Worm (Caenorhabditis elegans) whole organism, L4 larva: Measurements from ENCODE around the gene cwn-2.
"Not testable (repeated sequence)": the region's sequence is repeated elsewhere in the genome, so short reads cannot be mapped to it uniquely, and the experiment has no call there.

Source experiments
- F26F4.8 ChIP-seq: fragments of 200-800 bp; sonication (Bioruptor generic); conservative IDR thresholded peaks from 2 replicates; pipeline ENCODE4 v1.3.6; 2022; ENCODE audit warnings: missing genetic modification characterization, missing compliant biosample characterization
- R02D3.7 ChIP-seq: fragments of 150-350 bp; sonication (generic microtip); optimal IDR thresholded peaks from 3 replicates; lab custom pipeline; 2014; ENCODE audit warnings: missing biosample characterization, missing genetic modification characterization
- ZK546.5 ChIP-seq, 2 experiments: sonication (generic microtip); optimal IDR thresholded peaks; 2 replicates each; lab custom pipeline; 2017; ENCODE audit warnings: missing biosample characterization in 2 of 2, missing genetic modification characterization in 2 of 2
- aha-1 ChIP-seq: fragments of 150-350 bp; peaks from one replicate; lab custom pipeline; 2014; ENCODE audit warnings: missing biosample characterization, missing genetic modification characterization
- ama-1 ChIP-seq: fragments of 150-350 bp; optimal IDR thresholded peaks from 2 replicates; lab custom pipeline; 2014; ENCODE audit warnings: inconsistent platforms, mixed read lengths
- attf-4 ChIP-seq: sonication (generic microtip); optimal IDR thresholded peaks from 3 replicates; lab custom pipeline; 2017; ENCODE audit warnings: missing biosample characterization, missing genetic modification characterization
- ceh-20 ChIP-seq: fragments of 200-800 bp; sonication (Bioruptor generic); IDR thresholded peaks from 2 replicates; pipeline ENCODE4 v1.3.6; 2022; ENCODE audit warnings: missing genetic modification reagents, missing genetic modification characterization, missing compliant biosample characterization
- ceh-32 ChIP-seq: sonication (generic microtip); optimal IDR thresholded peaks from 2 replicates; lab custom pipeline; 2016; ENCODE audit warnings: mild to moderate bottlenecking, missing genetic modification characterization, missing compliant biosample characterization; ENCODE audit not compliant: poor library complexity
- ceh-82 ChIP-seq: sonication (generic microtip); optimal IDR thresholded peaks from 2 replicates; lab custom pipeline; 2017; ENCODE audit warnings: missing biosample characterization, missing genetic modification characterization
- cey-2 ChIP-seq: sonication (generic microtip); optimal IDR thresholded peaks from 3 replicates; lab custom pipeline; 2017; ENCODE audit warnings: missing genetic modification characterization, mild to moderate bottlenecking, missing compliant biosample characterization, antibody characterized with exemption, borderline replicate concordance; ENCODE audit not compliant: insufficient read depth
- ctbp-1 ChIP-seq: fragments of 200-800 bp; sonication (Bioruptor generic); IDR thresholded peaks from 2 replicates; pipeline ENCODE4 v1.3.6; 2022; ENCODE audit warnings: missing genetic modification reagents, missing genetic modification characterization, missing compliant biosample characterization
- daf-8 ChIP-seq: fragments of 200-800 bp; sonication (Bioruptor generic); IDR thresholded peaks from 2 replicates; pipeline ENCODE4 v1.3.6; 2022; ENCODE audit warnings: missing genetic modification characterization, missing compliant biosample characterization
- dmd-8 ChIP-seq: fragments of 200-800 bp; sonication (Bioruptor generic); IDR thresholded peaks from 2 replicates; pipeline ENCODE4 v1.3.6; 2022; ENCODE audit warnings: missing genetic modification characterization, missing compliant biosample characterization
- egl-27 ChIP-seq: sonication (generic microtip); optimal IDR thresholded peaks from 3 replicates; lab custom pipeline; 2017; ENCODE audit warnings: missing biosample characterization, missing genetic modification reagents, missing genetic modification characterization
- egl-43 ChIP-seq: fragments of 200-800 bp; sonication (Bioruptor generic); IDR thresholded peaks from 2 replicates; pipeline ENCODE4 v1.3.6; 2022; ENCODE audit warnings: missing genetic modification reagents, missing genetic modification characterization, missing compliant biosample characterization
- hlh-11 ChIP-seq: fragments of 200-800 bp; sonication (Bioruptor generic); optimal IDR thresholded peaks from 2 replicates; lab custom pipeline; 2018; ENCODE audit warnings: mild to moderate bottlenecking, missing genetic modification characterization, missing compliant biosample characterization
- hlh-30 ChIP-seq: sonication (generic microtip); optimal IDR thresholded peaks from 2 replicates; lab custom pipeline; 2017; ENCODE audit warnings: antibody characterized with exemption, mild to moderate bottlenecking, missing genetic modification characterization, missing compliant biosample characterization; ENCODE audit not compliant: insufficient read depth
- hmg-1.1 ChIP-seq: fragments of 200-800 bp; sonication (Bioruptor generic); IDR thresholded peaks from 2 replicates; pipeline ENCODE4 v1.3.6; 2022; ENCODE audit warnings: missing genetic modification reagents, missing genetic modification characterization, missing compliant biosample characterization
- jun-1 ChIP-seq: fragments of 150-350 bp; optimal IDR thresholded peaks from 2 replicates; lab custom pipeline; 2014; ENCODE audit warnings: missing biosample characterization, missing genetic modification reagents, missing genetic modification characterization
- lim-7 ChIP-seq: fragments of 200-800 bp; sonication (Bioruptor generic); IDR thresholded peaks from 2 replicates; pipeline ENCODE4 v1.3.6; 2022; ENCODE audit warnings: missing genetic modification characterization, missing compliant biosample characterization
- lin-1 ChIP-seq: fragments of 200-800 bp; sonication (Bioruptor generic); IDR thresholded peaks from 2 replicates; pipeline ENCODE4 v1.3.6; 2022; ENCODE audit warnings: missing genetic modification reagents, missing genetic modification characterization, missing compliant biosample characterization
- lin-13 ChIP-seq: fragments of 150-350 bp; optimal IDR thresholded peaks from 2 replicates; lab custom pipeline; 2014; ENCODE audit warnings: missing biosample characterization, missing genetic modification reagents, missing genetic modification characterization
- lin-15B ChIP-seq: fragments of 150-350 bp; sonication (generic microtip); optimal IDR thresholded peaks from 3 replicates; lab custom pipeline; 2014; ENCODE audit warnings: missing biosample characterization, missing genetic modification characterization
- lir-3 ChIP-seq: sonication (generic microtip); optimal IDR thresholded peaks from 2 replicates; lab custom pipeline; 2016; ENCODE audit warnings: mild to moderate bottlenecking, missing genetic modification characterization, missing compliant biosample characterization
- lsy-2 ChIP-seq, 2 experiments: fragments of 150-350 bp in 1 of 2; sonication (generic microtip) in 1 of 2; optimal IDR thresholded peaks; 2 replicates each; lab custom pipeline; 2014 to 2017; ENCODE audit warnings: missing biosample characterization in 2 of 2, missing genetic modification characterization in 2 of 2
- madf-9 ChIP-seq: fragments of 200-800 bp; sonication (Bioruptor generic); conservative IDR thresholded peaks from 2 replicates; pipeline ENCODE4 v1.3.6; 2022; ENCODE audit warnings: missing genetic modification reagents, missing genetic modification characterization, missing compliant biosample characterization
- mep-1 ChIP-seq: fragments of 150-350 bp; sonication (generic microtip); optimal IDR thresholded peaks from 3 replicates; lab custom pipeline; 2014; ENCODE audit warnings: missing biosample characterization, missing genetic modification characterization
- mxl-3 ChIP-seq: fragments of 200-800 bp; sonication (Bioruptor generic); optimal IDR thresholded peaks from 2 replicates; lab custom pipeline; 2018; ENCODE audit warnings: mild to moderate bottlenecking, missing genetic modification characterization, missing compliant biosample characterization
- nhr-10 ChIP-seq: fragments of 150-350 bp; optimal IDR thresholded peaks from 2 replicates; lab custom pipeline; 2014; ENCODE audit warnings: missing biosample characterization, missing genetic modification characterization
- nhr-11 ChIP-seq: fragments of 150-350 bp; optimal IDR thresholded peaks from 2 replicates; lab custom pipeline; 2014; ENCODE audit warnings: missing biosample characterization, missing genetic modification characterization
- nhr-111 ChIP-seq: fragments of 200-800 bp; sonication (Bioruptor generic); optimal IDR thresholded peaks from 2 replicates; lab custom pipeline; 2018; ENCODE audit warnings: mild to moderate bottlenecking, missing genetic modification characterization, missing compliant biosample characterization
- nhr-28 ChIP-seq: fragments of 150-350 bp; optimal IDR thresholded peaks from 2 replicates; lab custom pipeline; 2014; ENCODE audit warnings: missing biosample characterization, missing genetic modification characterization
- nhr-76 ChIP-seq: fragments of 150-350 bp; optimal IDR thresholded peaks from 2 replicates; lab custom pipeline; 2014; ENCODE audit warnings: missing biosample characterization, missing genetic modification characterization
- pha-4 ChIP-seq, 2 experiments: fragments of 150-350 bp in 1 of 2; fragments of 200-800 bp in 1 of 2; sonication (Bioruptor generic) in 1 of 2; IDR thresholded peaks in 1 of 2; optimal IDR thresholded peaks in 1 of 2; 2 replicates each; pipeline versions ENCODE4 v1.3.6 to Lab custom; 2014 to 2022; ENCODE audit warnings: missing genetic modification characterization in 2 of 2, missing genetic modification reagents in 2 of 2, missing biosample characterization in 1 of 2, missing compliant biosample characterization in 1 of 2
- php-3 ChIP-seq: fragments of 200-800 bp; sonication (Bioruptor generic); IDR thresholded peaks from 2 replicates; pipeline ENCODE4 v1.3.6; 2022; ENCODE audit warnings: missing genetic modification reagents, missing genetic modification characterization, missing compliant biosample characterization
- saeg-2 ChIP-seq: fragments of 200-800 bp; sonication (Bioruptor generic); IDR thresholded peaks from 2 replicates; pipeline ENCODE4 v1.3.6; 2022; ENCODE audit warnings: missing genetic modification reagents, missing genetic modification characterization, missing compliant biosample characterization
- sdz-12 ChIP-seq: fragments of 200-800 bp; sonication (Bioruptor generic); optimal IDR thresholded peaks from 2 replicates; lab custom pipeline; 2018; ENCODE audit warnings: mild to moderate bottlenecking, missing genetic modification characterization, missing compliant biosample characterization
- set-16 ChIP-seq: fragments of 200-800 bp; sonication (Bioruptor generic); IDR thresholded peaks from 2 replicates; pipeline ENCODE4 v1.3.6; 2022; ENCODE audit warnings: missing genetic modification reagents, missing genetic modification characterization, missing compliant biosample characterization
- skn-1 ChIP-seq: fragments of 150-350 bp; optimal IDR thresholded peaks from 2 replicates; lab custom pipeline; 2014; ENCODE audit warnings: missing biosample characterization, missing genetic modification characterization
- snpc-4 ChIP-seq: fragments of 150-350 bp; optimal IDR thresholded peaks from 2 replicates; lab custom pipeline; 2014; ENCODE audit warnings: missing biosample characterization, missing genetic modification characterization
- tag-97 ChIP-seq: fragments of 200-800 bp; sonication (Bioruptor generic); IDR thresholded peaks from 2 replicates; pipeline ENCODE4 v1.3.6; 2022; ENCODE audit warnings: missing genetic modification characterization, missing compliant biosample characterization
- unc-130 ChIP-seq: sonication (generic microtip); optimal IDR thresholded peaks from 2 replicates; lab custom pipeline; 2016; ENCODE audit warnings: missing genetic modification reagents, missing genetic modification characterization, missing compliant biosample characterization
- unc-39 ChIP-seq: sonication (generic microtip); optimal IDR thresholded peaks from 2 replicates; lab custom pipeline; 2017; ENCODE audit warnings: missing biosample characterization, missing genetic modification characterization
- zip-11 ChIP-seq: fragments of 200-800 bp; sonication (Bioruptor generic); IDR thresholded peaks from 2 replicates; pipeline ENCODE4 v1.3.6; 2022; ENCODE audit warnings: missing genetic modification characterization, missing compliant biosample characterization

Gene cwn-2

DNA sequence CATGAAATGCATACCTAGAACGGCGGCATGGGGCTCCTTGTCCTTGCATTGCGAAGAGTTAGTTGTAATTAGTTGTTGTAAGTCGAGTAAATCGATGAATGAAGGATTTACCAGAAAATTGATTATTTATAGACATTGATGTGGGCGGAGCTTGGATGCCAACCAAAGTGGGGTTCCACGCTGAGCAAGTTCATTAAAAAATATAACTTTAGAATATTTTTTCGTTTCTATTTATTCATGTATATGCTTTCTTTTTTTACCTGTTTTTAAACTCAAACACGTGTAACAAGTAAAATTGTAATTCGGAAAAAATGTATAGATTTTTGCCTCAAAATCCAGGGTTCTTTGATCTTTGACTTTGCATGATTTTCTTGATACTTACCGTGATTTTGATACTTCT, 40.0 kb upstream of the cwn-2 start, which contains the start of gene gipc-2:
TSS of gene gipc-2 (minus strand) at position 101 of the 400 bp plus-strand sequence.
- no peak for TF ChIP-seq lim-7 (GFP tag; lab: Robert Waterston, UW)
- no peak for TF ChIP-seq unc-130 (GFP tag; lab: Kevin White, UChicago)
- no peak for TF ChIP-seq egl-43
- no peak for TF ChIP-seq hlh-11 (tag; lab: Kevin White, UChicago)
- TF ChIP-seq unc-39 = no peak
- TF ChIP-seq nhr-11 (tag; lab: Kevin White, UChicago) = no peak
- TF ChIP-seq R02D3.7 (tag; lab: Kevin White, UChicago) = no peak
- no peak for TF ChIP-seq ZK546.5 (tag; optimal IDR thresholded peaks at IDR 0.05; lab: Kevin White, UChicago)
- no peak for TF ChIP-seq ama-1 (lab: Kevin White, UChicago)
- no peak for TF ChIP-seq nhr-10
- no peak for TF ChIP-seq lsy-2 (tag; optimal IDR thresholded peaks at IDR 0.05; lab: Kevin White, UChicago)
- no peak for TF ChIP-seq ceh-82

DNA sequence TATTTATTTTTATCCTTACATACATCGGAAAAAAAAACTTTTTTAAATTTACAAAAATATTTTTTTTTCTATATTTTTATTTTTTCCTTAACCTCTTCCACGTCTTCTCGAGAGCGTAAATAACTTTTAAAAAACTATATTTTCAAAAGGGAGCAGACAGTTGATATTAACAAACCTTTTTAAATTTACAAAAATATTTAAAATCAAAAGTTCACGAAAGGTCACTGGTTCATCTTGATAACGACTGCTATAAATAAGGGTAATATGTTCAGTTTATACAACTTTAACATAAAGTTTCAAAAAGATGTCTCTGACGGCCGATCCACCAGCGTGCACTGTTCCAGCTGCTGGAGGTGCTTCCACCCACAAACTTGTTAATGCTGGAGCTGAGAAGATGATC, 38.8 kb upstream of the cwn-2 start, which contains the start of the genes F44D12.16 and msd-2:
TSS of gene F44D12.16 (plus strand) at position 301 of the 400 bp plus-strand sequence.
TSS of gene msd-2 (plus strand) at position 305 of the 400 bp plus-strand sequence.
- not testable (repeated sequence) for TF ChIP-seq set-16 (GFP tag; lab: Robert Waterston, UW); hlh-30 (tag; lab: Kevin White, UChicago); lin-13 (GFP tag; lab: Kevin White, UChicago)

DNA sequence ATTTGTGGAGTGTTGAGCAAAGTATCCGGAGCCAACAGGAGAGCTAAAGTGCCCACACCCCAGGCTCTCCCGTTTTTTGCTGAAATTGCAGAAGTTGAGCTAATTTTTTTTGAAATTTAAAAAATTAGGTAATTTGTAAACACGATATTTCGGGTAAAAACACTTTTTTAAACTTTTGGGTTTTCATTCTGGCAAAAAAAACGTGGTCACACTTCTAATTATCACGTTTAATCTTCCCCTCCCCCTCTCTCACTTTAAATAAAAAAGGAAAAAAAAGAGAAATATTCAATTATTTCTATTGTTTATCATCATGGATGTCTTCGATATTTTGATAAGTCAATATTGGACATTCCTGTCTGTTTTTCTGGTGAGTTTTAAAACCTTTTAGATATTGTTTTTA, 34.6 kb upstream of the cwn-2 start, which contains the start of gene F44D12.6:
TSS of gene F44D12.6 (plus strand) at position 301 of the 400 bp plus-strand sequence.
- TF ChIP-seq daf-8 (GFP tag; lab: Robert Waterston, UW) (no peak), lir-3 (tag; lab: Kevin White, UChicago) (no peak), attf-4 (tag; lab: Kevin White, UChicago) (no peak), set-16 (GFP tag; lab: Robert Waterston, UW) (no peak), saeg-2 (GFP tag; lab: Robert Waterston, UW) (no peak), nhr-28 (tag; lab: Kevin White, UChicago) (no peak), hmg-1.1 (GFP tag; lab: Robert Waterston, UW) (no peak), ceh-32 (tag; lab: Kevin White, UChicago) (no peak), sdz-12 (GFP tag; lab: Kevin White, UChicago) (no peak), mxl-3 (GFP tag; lab: Kevin White, UChicago) (no peak), pha-4 (GFP tag; IDR thresholded peaks at IDR 0.05; lab: Robert Waterston, UW) (no peak), pha-4 (tag; optimal IDR thresholded peaks at IDR 0.05; lab: Kevin White, UChicago) (no peak)

DNA sequence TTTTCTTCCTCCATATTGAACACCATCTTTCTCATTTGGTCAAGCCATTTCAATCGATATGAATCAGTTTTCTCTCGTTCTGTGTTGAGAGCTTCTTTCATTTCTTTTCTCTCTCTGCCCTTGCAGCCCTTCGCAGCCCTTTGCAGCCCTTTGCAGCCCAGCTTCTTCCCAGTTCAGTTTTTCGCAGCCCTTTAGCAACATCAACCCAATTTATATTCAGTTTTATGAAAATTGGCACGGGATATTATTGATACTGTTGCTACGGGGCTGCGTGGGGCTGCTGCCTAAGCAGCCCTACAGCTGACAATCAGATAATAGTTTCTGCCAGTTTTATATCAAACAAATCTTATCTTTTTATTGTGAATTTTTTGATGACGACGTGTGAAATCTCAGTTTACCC, 30.6 kb upstream of the cwn-2 start, which contains the start of gene F44D12.10:
TSS of gene F44D12.10 (minus strand) at position 101 of the 400 bp plus-strand sequence.
- TF ChIP-seq cey-2 (tag; lab: Kevin White, UChicago) = no peak
- no peak for TF ChIP-seq R02D3.7 (tag; lab: Kevin White, UChicago)
- TF ChIP-seq snpc-4 (tag; lab: Kevin White, UChicago) = no peak

DNA sequence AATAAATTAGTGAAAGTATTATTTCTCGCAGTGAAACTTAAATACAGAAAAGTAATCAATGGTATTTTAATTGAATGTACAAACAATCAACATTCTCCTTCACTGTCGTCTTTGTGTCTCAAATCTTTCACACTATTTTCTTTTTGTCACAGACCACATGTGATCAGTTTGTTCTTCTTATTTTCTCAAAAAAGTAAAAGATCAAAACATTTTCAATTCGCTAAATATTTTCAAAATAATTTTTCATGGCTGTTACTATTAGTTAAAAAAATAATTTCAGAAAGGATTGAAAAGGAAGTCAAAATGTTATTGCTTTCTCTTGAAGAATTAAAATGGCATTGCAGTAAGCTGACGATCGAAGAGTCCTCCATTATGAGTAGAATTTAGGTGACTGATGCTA, 26.8 kb upstream of the cwn-2 start, which contains the start of gene dhs-31:
TSS of gene dhs-31 (minus strand) at position 101 of the 400 bp plus-strand sequence.
- no peak for TF ChIP-seq lin-1 (GFP tag; lab: Robert Waterston, UW)
- TF ChIP-seq jun-1 = no peak
- no peak for TF ChIP-seq zip-11 (GFP tag; lab: Robert Waterston, UW)
- no peak for TF ChIP-seq unc-130 (GFP tag; lab: Kevin White, UChicago)
- TF ChIP-seq unc-39 = no peak
- no peak for TF ChIP-seq daf-8 (GFP tag; lab: Robert Waterston, UW)
- TF ChIP-seq aha-1 (tag; lab: Kevin White, UChicago) = no peak
- no peak for TF ChIP-seq tag-97 (GFP tag; lab: Robert Waterston, UW)
- no peak for TF ChIP-seq ceh-20 (GFP tag; lab: Robert Waterston, UW)
- TF ChIP-seq nhr-76 (tag; lab: Kevin White, UChicago) = no peak
- TF ChIP-seq madf-9 = no peak
- TF ChIP-seq mep-1 (tag; lab: Kevin White, UChicago) = no peak
- no peak for TF ChIP-seq F26F4.8 (GFP tag; lab: Robert Waterston, UW)
- TF ChIP-seq egl-27 (tag; lab: Kevin White, UChicago) = no peak
- no peak for TF ChIP-seq php-3 (GFP tag; lab: Robert Waterston, UW)
- no peak for TF ChIP-seq skn-1 (tag; lab: Kevin White, UChicago)
- no peak for TF ChIP-seq nhr-111 (GFP tag; lab: Kevin White, UChicago)
- no peak for TF ChIP-seq lin-15B (tag; lab: Kevin White, UChicago)
- TF ChIP-seq ctbp-1 (GFP tag; lab: Robert Waterston, UW) = no peak
- no peak for TF ChIP-seq dmd-8 (GFP tag; lab: Robert Waterston, UW)
